Fruit fly (Drosophila melanogaster) whole organism, wandering third instar larva: ENCODE results near the gene sick.

ENCODE experiments used
- CrebA ChIP-seq: fragments of 200-800 bp; sonication (Bioruptor generic); optimal IDR thresholded peaks from 2 replicates; lab custom pipeline; 2016; ENCODE audit warnings: missing biosample characterization, mild to moderate bottlenecking, missing genetic modification characterization, borderline replicate concordance
- Dfd ChIP-seq: fragments of >200 bp; optimal IDR thresholded peaks from 2 replicates; lab custom pipeline; 2017; ENCODE audit warnings: missing biosample characterization, missing genetic modification characterization
- Dif ChIP-seq: fragments of 200-275, 200-300 bp; sonication (Bioruptor generic); optimal IDR thresholded peaks from 2 replicates; lab custom pipeline; 2018; ENCODE audit warnings: missing biosample characterization, missing genetic modification characterization; ENCODE audit not compliant: partially characterized antibody
- Hnf4 ChIP-seq: fragments of 200-800 bp; sonication (Bioruptor generic); optimal IDR thresholded peaks from 2 replicates; lab custom pipeline; 2016; ENCODE audit warnings: missing biosample characterization, mild to moderate bottlenecking, missing genetic modification characterization
- Hr78 ChIP-seq: fragments of >200 bp; optimal IDR thresholded peaks from 2 replicates; lab custom pipeline; 2017; ENCODE audit warnings: missing biosample characterization, missing genetic modification characterization
- Sp1 ChIP-seq: fragments of 200-800 bp; sonication (Bioruptor generic); optimal IDR thresholded peaks from 3 replicates; lab custom pipeline; 2019; ENCODE audit warnings: missing biosample characterization, mild to moderate bottlenecking, missing genetic modification characterization, moderate library complexity
- br ChIP-seq: fragments of 200-800 bp; sonication (Bioruptor generic); optimal IDR thresholded peaks from 2 replicates; lab custom pipeline; 2016; ENCODE audit warnings: missing biosample characterization, missing genetic modification characterization
- dsf ChIP-seq: sonication (Bioruptor generic); optimal IDR thresholded peaks from 2 replicates; lab custom pipeline; 2016; ENCODE audit warnings: missing biosample characterization, missing genetic modification characterization, borderline replicate concordance
- ey ChIP-seq: fragments of 200-800 bp; sonication (Bioruptor generic); optimal IDR thresholded peaks from 2 replicates; lab custom pipeline; 2016; ENCODE audit warnings: missing biosample characterization, missing genetic modification characterization
- fru ChIP-seq: fragments of 200-800 bp; sonication (Bioruptor generic); optimal IDR thresholded peaks from 3 replicates; lab custom pipeline; 2016; ENCODE audit warnings: missing biosample characterization, mild to moderate bottlenecking, missing genetic modification characterization
- psq ChIP-seq: fragments of 200-800 bp; sonication (Bioruptor generic); optimal IDR thresholded peaks from 3 replicates; lab custom pipeline; 2017; ENCODE audit warnings: missing biosample characterization, mild to moderate bottlenecking, missing genetic modification characterization, moderate library complexity
- sv ChIP-seq: fragments of 200-800 bp; sonication (Bioruptor generic); optimal IDR thresholded peaks from 3 replicates; lab custom pipeline; 2016; ENCODE audit warnings: missing biosample characterization, missing genetic modification characterization
- tai ChIP-seq: sonication (Bioruptor generic); optimal IDR thresholded peaks from 2 replicates; lab custom pipeline; 2016; ENCODE audit warnings: missing biosample characterization, missing genetic modification characterization
- usp ChIP-seq: fragments of >200 bp; optimal IDR thresholded peaks from 2 replicates; lab custom pipeline; 2017; ENCODE audit warnings: missing biosample characterization, missing genetic modification characterization

- TF ChIP-seq Dfd (GFP tag; lab: Kevin White, UChicago) = no peak
- no peak for TF ChIP-seq ey (GFP tag; lab: Kevin White, UChicago)
- TF ChIP-seq CrebA (GFP tag; lab: Kevin White, UChicago) = no peak
- TF ChIP-seq sv (GFP tag; lab: Kevin White, UChicago) = no peak
- TF ChIP-seq Dif (GFP tag; lab: Kevin White, UChicago) = no peak
- no peak for TF ChIP-seq fru (GFP tag; lab: Kevin White, UChicago)
- no peak for TF ChIP-seq br (GFP tag; lab: Kevin White, UChicago)
- TF ChIP-seq Hnf4 = no peak
- no peak for TF ChIP-seq usp (GFP tag; lab: Kevin White, UChicago)
- TF ChIP-seq psq (GFP tag; lab: Kevin White, UChicago) = no peak
- no peak for TF ChIP-seq tai (GFP tag; lab: Kevin White, UChicago)
- TF ChIP-seq dsf (GFP tag; lab: Kevin White, UChicago) = no peak
- no peak for TF ChIP-seq Sp1 (GFP tag; lab: Kevin White, UChicago)
- TF ChIP-seq Hr78 (GFP tag; lab: Kevin White, UChicago) = no peak
Measured at dm6 chr2L:19768967-19769366, 27.2 kb upstream of the sick start, which contains the start of gene bsh.
